Fruit fly (Drosophila melanogaster) whole organism, embryonic: ENCODE results near the gene Cp18.

ENCODE experiments used
- ATbp ChIP-seq: fragments of 200-800 bp; sonication (Bioruptor generic); optimal IDR thresholded peaks from 2 replicates; lab custom pipeline; 2017; ENCODE audit warnings: missing biosample characterization, mild to moderate bottlenecking, missing genetic modification characterization, missing genetic modification reagents
- Adf1 ChIP-seq: fragments of 200-800 bp; sonication (Bioruptor generic); IDR thresholded peaks from 2 replicates; pipeline ENCODE4 v1.3.6; 2022; ENCODE audit warnings: missing biosample characterization, missing genetic modification characterization
- Bgb ChIP-seq: fragments of 200-800 bp; sonication (Bioruptor generic); IDR thresholded peaks from 2 replicates; pipeline ENCODE4 v1.3.6; 2022; ENCODE audit warnings: missing biosample characterization, missing genetic modification characterization; ENCODE audit not compliant: partially characterized antibody
- CG10366 ChIP-seq: fragments of 200-800 bp; sonication (Bioruptor generic); IDR thresholded peaks from 2 replicates; pipeline ENCODE4 v1.3.6; 2022; ENCODE audit warnings: missing biosample characterization, missing genetic modification characterization
- CG10543 ChIP-seq: fragments of 200-800 bp; sonication (Bioruptor generic); optimal IDR thresholded peaks from 3 replicates; lab custom pipeline; 2017; ENCODE audit warnings: missing biosample characterization, mild to moderate bottlenecking, missing genetic modification characterization, moderate library complexity
- CG11247 ChIP-seq: fragments of 200-800 bp; sonication (Bioruptor generic); IDR thresholded peaks from 2 replicates; pipeline ENCODE4 v1.3.6; 2022; ENCODE audit warnings: missing biosample characterization, missing genetic modification characterization
- CG11504 ChIP-seq: fragments of 200-800 bp; sonication (Bioruptor generic); optimal IDR thresholded peaks from 3 replicates; lab custom pipeline; 2019; ENCODE audit warnings: missing biosample characterization, mild to moderate bottlenecking, missing genetic modification characterization, moderate library complexity
- CG12391 ChIP-seq: fragments of 200-800 bp; sonication (Bioruptor generic); optimal IDR thresholded peaks from 3 replicates; lab custom pipeline; 2018; ENCODE audit warnings: missing biosample characterization, mild to moderate bottlenecking, missing genetic modification characterization, moderate library complexity
- CG13775 ChIP-seq: fragments of 200-800 bp; sonication (Bioruptor generic); optimal IDR thresholded peaks from 3 replicates; lab custom pipeline; 2017; ENCODE audit warnings: missing biosample characterization, mild to moderate bottlenecking, missing genetic modification characterization
- CG17829 ChIP-seq: fragments of 200-800 bp; optimal IDR thresholded peaks from 2 replicates; lab custom pipeline; 2019; ENCODE audit warnings: missing biosample characterization, mild to moderate bottlenecking, missing genetic modification characterization, moderate library complexity
- CG3407 ChIP-seq: fragments of 200-800 bp; sonication (Bioruptor generic); optimal IDR thresholded peaks from 2 replicates; lab custom pipeline; 2018; ENCODE audit warnings: missing biosample characterization, mild to moderate bottlenecking, missing genetic modification characterization
- CG34376 ChIP-seq: fragments of 200-800 bp; sonication (Bioruptor generic); optimal IDR thresholded peaks from 2 replicates; lab custom pipeline; 2018; ENCODE audit warnings: missing biosample characterization, mild to moderate bottlenecking, missing genetic modification characterization
- CG4730 ChIP-seq: fragments of 200-800 bp; sonication (Bioruptor generic); IDR thresholded peaks from 2 replicates; pipeline ENCODE4 v1.3.6; 2022; ENCODE audit warnings: missing biosample characterization, missing genetic modification characterization
- CG7271 ChIP-seq: fragments of 200-800 bp; sonication (Bioruptor generic); optimal IDR thresholded peaks from 2 replicates; lab custom pipeline; 2018; ENCODE audit warnings: missing biosample characterization, mild to moderate bottlenecking, missing genetic modification characterization, moderate library complexity
- CG7839 ChIP-seq: fragments of 200-800 bp; sonication (Bioruptor generic); optimal IDR thresholded peaks from 3 replicates; lab custom pipeline; 2018; ENCODE audit warnings: missing biosample characterization, mild to moderate bottlenecking, missing genetic modification characterization, moderate library complexity
- CG7928 ChIP-seq: fragments of 200-800 bp; sonication (Bioruptor generic); optimal IDR thresholded peaks from 2 replicates; lab custom pipeline; 2017; ENCODE audit warnings: missing biosample characterization, mild to moderate bottlenecking, missing genetic modification characterization
- CG8765 ChIP-seq: fragments of 200-800 bp; sonication (Bioruptor generic); IDR thresholded peaks from 2 replicates; pipeline ENCODE4 v1.3.6; 2022; ENCODE audit warnings: missing biosample characterization, missing genetic modification characterization
- CTCF ChIP-seq: fragments of 200-800 bp; sonication (Bioruptor generic); optimal IDR thresholded peaks from 2 replicates; lab custom pipeline; 2017; ENCODE audit warnings: missing biosample characterization, mild to moderate bottlenecking, missing genetic modification characterization, moderate library complexity
- E2f1 ChIP-seq: fragments of 200-800 bp; sonication (Bioruptor generic); IDR thresholded peaks from 2 replicates; pipeline ENCODE4 v1.3.6; 2022; ENCODE audit warnings: missing biosample characterization, missing genetic modification characterization
- Fer1 ChIP-seq: fragments of 200-800 bp; sonication (Bioruptor generic); optimal IDR thresholded peaks from 2 replicates; lab custom pipeline; 2017; ENCODE audit warnings: missing biosample characterization, mild to moderate bottlenecking, missing genetic modification characterization
- HHEX ChIP-seq: fragments of 200-800 bp; sonication (Bioruptor generic); optimal IDR thresholded peaks from 3 replicates; lab custom pipeline; 2017; ENCODE audit warnings: missing biosample characterization, mild to moderate bottlenecking, missing genetic modification characterization, missing genetic modification reagents
- Hmr ChIP-seq: fragments of 200-800 bp; sonication (Bioruptor generic); optimal IDR thresholded peaks from 3 replicates; lab custom pipeline; 2017; ENCODE audit warnings: mild to moderate bottlenecking, missing biosample characterization, missing genetic modification reagents, missing genetic modification characterization
- Hr3 ChIP-seq: fragments of 200-800 bp; sonication (Bioruptor generic); optimal IDR thresholded peaks from 3 replicates; lab custom pipeline; 2016; ENCODE audit warnings: missing biosample characterization, missing genetic modification characterization
- NC2β ChIP-seq: fragments of 200-800 bp; sonication (Bioruptor generic); optimal IDR thresholded peaks from 2 replicates; lab custom pipeline; 2016; ENCODE audit warnings: missing biosample characterization, missing genetic modification characterization
- NFAT ChIP-seq: fragments of 200-800 bp; sonication (Bioruptor generic); IDR thresholded peaks from 2 replicates; pipeline ENCODE4 v1.3.6; 2022; ENCODE audit warnings: missing biosample characterization, missing genetic modification characterization
- PHDP ChIP-seq: fragments of 200-800 bp; sonication (Bioruptor generic); optimal IDR thresholded peaks from 3 replicates; lab custom pipeline; 2018; ENCODE audit warnings: missing biosample characterization, mild to moderate bottlenecking, missing genetic modification characterization, moderate library complexity
- Scr ChIP-seq: fragments of 200-800 bp; sonication (Bioruptor generic); IDR thresholded peaks from 2 replicates; pipeline ENCODE4 v1.3.6; 2022; ENCODE audit warnings: missing biosample characterization, missing genetic modification characterization; ENCODE audit not compliant: partially characterized antibody
- Sox100B ChIP-seq: fragments of 200-800 bp; sonication (Bioruptor generic); optimal IDR thresholded peaks from 3 replicates; lab custom pipeline; 2018; ENCODE audit warnings: missing biosample characterization, mild to moderate bottlenecking, missing genetic modification characterization
- chinmo ChIP-seq: fragments of 200-800 bp; sonication (Bioruptor generic); IDR thresholded peaks from 4 replicates; pipeline ENCODE4 v1.3.6; 2022; ENCODE audit warnings: missing biosample characterization, missing genetic modification characterization; ENCODE audit not compliant: partially characterized antibody
- crp ChIP-seq, 2 experiments: fragments of 200-800 bp; sonication (Bioruptor generic); optimal IDR thresholded peaks; 2 replicates in 1 of 2; 3 replicates in 1 of 2; lab custom pipeline; 2017; ENCODE audit warnings: missing biosample characterization in 2 of 2, missing genetic modification characterization in 2 of 2, mild to moderate bottlenecking in 1 of 2, moderate library complexity in 1 of 2
- dysf ChIP-seq: fragments of 200-800 bp; sonication (Bioruptor generic); IDR thresholded peaks from 3 replicates; pipeline ENCODE4 v1.3.6; 2022; ENCODE audit warnings: missing biosample characterization, missing genetic modification characterization
- ewg ChIP-seq: fragments of 200-800 bp; sonication (Bioruptor generic); optimal IDR thresholded peaks from 3 replicates; lab custom pipeline; 2017; ENCODE audit warnings: mild to moderate bottlenecking, missing biosample characterization, missing genetic modification reagents, missing genetic modification characterization
- fd64A ChIP-seq: fragments of 200-800 bp; sonication (Bioruptor generic); optimal IDR thresholded peaks from 3 replicates; lab custom pipeline; 2018; ENCODE audit warnings: missing biosample characterization, mild to moderate bottlenecking, missing genetic modification characterization
- gcm2 ChIP-seq: fragments of 200-800 bp; sonication (Bioruptor generic); optimal IDR thresholded peaks from 2 replicates; lab custom pipeline; 2016; ENCODE audit warnings: missing biosample characterization, missing genetic modification characterization
- grn ChIP-seq: fragments of 200-800 bp; sonication (Bioruptor generic); optimal IDR thresholded peaks from 3 replicates; lab custom pipeline; 2017; ENCODE audit warnings: missing biosample characterization, missing genetic modification characterization
- her ChIP-seq: fragments of 200-800 bp; sonication (Bioruptor generic); optimal IDR thresholded peaks from 2 replicates; lab custom pipeline; 2016; ENCODE audit warnings: missing biosample characterization, missing genetic modification characterization
- hkb ChIP-seq, 2 experiments: fragments of 200-800 bp in 1 of 2; fragments of >200 bp in 1 of 2; sonication (Bioruptor generic) in 1 of 2; IDR thresholded peaks in 1 of 2; optimal IDR thresholded peaks in 1 of 2; 2 replicates each; pipeline versions ENCODE4 v1.3.6 to Lab custom; 2017 to 2022; ENCODE audit warnings: missing biosample characterization in 1 of 2, missing genetic modification characterization in 1 of 2
- mirr ChIP-seq: fragments of 200-800 bp; sonication (Bioruptor generic); optimal IDR thresholded peaks from 3 replicates; lab custom pipeline; 2018; ENCODE audit warnings: missing biosample characterization, mild to moderate bottlenecking, missing genetic modification characterization
- pan ChIP-seq, 4 experiments: fragments of >200 bp in 3 of 4; fragments of 200-800 bp in 1 of 4; sonication (Bioruptor generic) in 1 of 4; optimal IDR thresholded peaks in 3 of 4; IDR thresholded peaks in 1 of 4; 2 replicates each; pipeline versions ENCODE4 v1.3.6 to Lab custom; 2017 to 2022; ENCODE audit warnings: missing biosample characterization in 2 of 4, missing genetic modification characterization in 2 of 4, mixed read lengths in 1 of 4
- ranshi ChIP-seq: fragments of 200-800 bp; sonication (Bioruptor generic); IDR thresholded peaks from 2 replicates; pipeline ENCODE4 v1.3.6; 2022; ENCODE audit warnings: missing biosample characterization, missing genetic modification characterization
- schlank ChIP-seq: fragments of 200-800 bp; sonication (Bioruptor generic); optimal IDR thresholded peaks from 2 replicates; lab custom pipeline; 2018; ENCODE audit warnings: missing biosample characterization, mild to moderate bottlenecking, missing genetic modification characterization
- sd ChIP-seq: fragments of 200-800 bp; sonication (Bioruptor generic); optimal IDR thresholded peaks from 3 replicates; lab custom pipeline; 2018; ENCODE audit warnings: missing biosample characterization, mild to moderate bottlenecking, missing genetic modification characterization, moderate library complexity
- sqz ChIP-seq: fragments of 200-800 bp; sonication (Bioruptor generic); optimal IDR thresholded peaks from 3 replicates; lab custom pipeline; 2018; ENCODE audit warnings: missing biosample characterization, mild to moderate bottlenecking, missing genetic modification characterization
- ssp ChIP-seq: fragments of 200-800 bp; sonication (Bioruptor generic); IDR thresholded peaks from 2 replicates; pipeline ENCODE4 v1.3.6; 2022; ENCODE audit warnings: missing biosample characterization, missing genetic modification characterization
- yki ChIP-seq: fragments of >200 bp; optimal IDR thresholded peaks from 3 replicates; lab custom pipeline; 2018
- zf30C ChIP-seq: fragments of 200-800 bp; sonication (Bioruptor generic); optimal IDR thresholded peaks from 3 replicates; lab custom pipeline; 2018; ENCODE audit warnings: missing biosample characterization, mild to moderate bottlenecking, missing genetic modification characterization

Gene Cp18

DNA sequence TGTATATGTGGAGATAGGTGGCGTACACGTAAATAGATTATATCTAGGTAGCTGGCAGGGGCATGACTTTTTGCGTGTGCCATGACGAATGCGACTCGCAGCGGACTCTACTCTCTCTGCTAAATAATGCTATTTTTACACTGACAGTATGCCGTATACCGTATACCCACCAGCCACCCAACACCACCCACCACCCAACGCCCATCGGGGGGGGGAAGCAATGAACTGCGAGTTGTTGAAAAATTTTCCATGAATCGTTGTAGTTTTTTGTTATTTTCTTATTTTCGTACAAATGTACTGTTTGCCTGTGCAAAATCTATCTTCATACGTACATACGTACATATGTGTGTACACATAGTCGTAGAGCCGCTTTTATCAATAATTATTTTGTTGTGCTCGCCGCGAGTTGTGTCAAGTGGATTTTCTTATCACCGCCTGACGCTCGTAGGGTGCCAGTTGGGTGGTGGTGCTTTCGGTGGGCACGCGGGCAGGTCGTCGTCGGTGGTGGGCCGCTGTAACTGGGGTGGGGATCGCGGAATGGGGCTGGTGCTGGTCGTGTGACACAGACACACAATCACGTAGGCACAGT is 26.4 kb upstream of the Cp18 start (continued):
- TF ChIP-seq NFAT (GFP tag; lab: Robert Waterston, UW) (peak; percentile 60; the same call in 1 of the 2 replicates), CTCF (GFP tag; lab: Kevin White, UChicago) (no peak), Sox100B (GFP tag; lab: Kevin White, UChicago) (no peak), Scr (GFP tag; lab: Robert Waterston, UW) (0 out of 2 replicates have a peak, but pooled peaks have one; percentile 18), CG34376 (GFP tag; lab: Kevin White, UChicago) (peak; percentile 89), CG11504 (no peak), gcm2 (GFP tag; lab: Kevin White, UChicago) (no peak), chinmo (peak; percentile 43; the same call in 1 of the 4 replicates), Adf1 (GFP tag; lab: Robert Waterston, UW) (0 out of 2 replicates have a peak, but pooled peaks have one; percentile 1), CG10543 (GFP tag; lab: Kevin White, UChicago) (peak; percentile 93), mirr (GFP tag; lab: Kevin White, UChicago) (peak; percentile 93)
- TF ChIP-seq, all 482 proteins: peak for 25

- no peak for TF ChIP-seq CG8765
- TF ChIP-seq grn (GFP tag; lab: Kevin White, UChicago): peak; percentile 99
- peak; percentile 74 for TF ChIP-seq E2f1 (GFP tag; lab: Robert Waterston, UW)
- TF ChIP-seq sd: peak; percentile 55
- peak; percentile 77 for TF ChIP-seq zf30C (GFP tag; lab: Kevin White, UChicago)
- peak; percentile 74 for TF ChIP-seq her (GFP tag; lab: Kevin White, UChicago)
- peak; percentile 83 for TF ChIP-seq CG12391 (tag; lab: Kevin White, UChicago)
- TF ChIP-seq schlank (tag; lab: Kevin White, UChicago): peak; percentile 10
- peak; percentile 76 for TF ChIP-seq Fer1
- TF ChIP-seq CG17829 (tag; lab: Kevin White, UChicago): peak; percentile 72
- TF ChIP-seq sqz (GFP tag; lab: Kevin White, UChicago): peak; percentile 1
- TF ChIP-seq CG4730 (GFP tag; lab: Robert Waterston, UW): peak; percentile 37; the same call in 1 of the 2 replicates
- TF ChIP-seq hkb (optimal IDR thresholded peaks at IDR 0.05; lab: Kevin White, UChicago): no peak
- TF ChIP-seq hkb (GFP tag; IDR thresholded peaks at IDR 0.05; lab: Robert Waterston, UW): peak; percentile 82
- TF ChIP-seq dysf (GFP tag; lab: Robert Waterston, UW): peak; percentile 87
- peak; percentile 64; the same call in 1 of the 2 replicates for TF ChIP-seq ranshi (GFP tag; lab: Robert Waterston, UW)
- peak; percentile 86 for TF ChIP-seq Hmr
- TF ChIP-seq NC2β (GFP tag; lab: Kevin White, UChicago): peak; percentile 58
- peak; percentile 79 for TF ChIP-seq HHEX (GFP tag; lab: Kevin White, UChicago)
- no peak for TF ChIP-seq CG7271 (tag; lab: Kevin White, UChicago)
- peak; percentile 16 for TF ChIP-seq fd64A
- TF ChIP-seq CG10543 (GFP tag; lab: Kevin White, UChicago): peak; percentile 85
- peak; percentile 77 for TF ChIP-seq CG10366
- peak in 1 of 2 experiments; percentile 3 for TF ChIP-seq crp (GFP tag; optimal IDR thresholded peaks at IDR 0.05; lab: Kevin White, UChicago)
- peak; percentile 34 for TF ChIP-seq CG3407
- peak; percentile 43 for TF ChIP-seq CG7928
- TF ChIP-seq yki: no peak
- peak; percentile 82 for TF ChIP-seq Hr3 (GFP tag; lab: Kevin White, UChicago)
- peak; percentile 53 for TF ChIP-seq ATbp
- TF ChIP-seq CG11247 (GFP tag; lab: Robert Waterston, UW): peak; percentile 62; the same call in 1 of the 2 replicates
- TF ChIP-seq pan (optimal IDR thresholded peaks at IDR 0.05; lab: Kevin White, UChicago): no peak
- peak in 1 of 2 experiments; percentile 75 for TF ChIP-seq pan (GFP tag; optimal IDR thresholded peaks at IDR 0.05 in 1 of 2, IDR thresholded peaks at IDR 0.05 in 1 of 2)
- peak; percentile 57 for TF ChIP-seq ewg (GFP tag; lab: Kevin White, UChicago)
- TF ChIP-seq CG7839: peak; percentile 90
- TF ChIP-seq ssp (GFP tag; lab: Robert Waterston, UW): peak; percentile 61
- peak; percentile 82 for TF ChIP-seq PHDP (tag; lab: Kevin White, UChicago)
- TF ChIP-seq Bgb (GFP tag; lab: Robert Waterston, UW): no peak
- TF ChIP-seq CG13775: peak; percentile 80
These were observed 25.9 kb upstream of the Cp18 start for dm6 chr3L:8700643-8701208.
